Worm (Caenorhabditis elegans) whole organism, L1 larva: ENCODE results near the gene skr-13.
A peak's percentile ranks its signal among the peaks of the same experiment; 100 is the strongest.
"Not testable (repeated sequence)": the region's sequence is repeated elsewhere in the genome, so short reads cannot be mapped to it uniquely, and the experiment has no call there.

ENCODE experiments used
- C34B4.2 ChIP-seq: sonication (generic microtip); optimal IDR thresholded peaks from 2 replicates; lab custom pipeline; 2017; ENCODE audit warnings: mild to moderate bottlenecking, missing genetic modification characterization, missing compliant biosample characterization
- F16B12.6 ChIP-seq: fragments of 150-350 bp; optimal IDR thresholded peaks from 2 replicates; lab custom pipeline; 2014; ENCODE audit warnings: missing biosample characterization, missing genetic modification characterization
- Y116A8C.19 ChIP-seq: sonication (generic microtip); optimal IDR thresholded peaks from 2 replicates; lab custom pipeline; 2016; ENCODE audit warnings: missing compliant biosample characterization, missing genetic modification characterization, borderline replicate concordance
- alr-1 ChIP-seq: fragments of 200-800 bp; sonication (Bioruptor generic); optimal IDR thresholded peaks from 2 replicates; lab custom pipeline; 2018; ENCODE audit warnings: borderline replicate concordance, mild to moderate bottlenecking, missing genetic modification characterization, missing compliant biosample characterization
- aly-2 ChIP-seq: fragments of 150-350 bp; optimal IDR thresholded peaks from 2 replicates; lab custom pipeline; 2014; ENCODE audit warnings: missing biosample characterization, missing genetic modification characterization
- blmp-1 ChIP-seq: fragments of 150-350 bp; optimal IDR thresholded peaks from 2 replicates; lab custom pipeline; 2014; ENCODE audit warnings: missing biosample characterization, missing genetic modification characterization
- ceh-63 ChIP-seq: fragments of 200-800 bp; sonication (Bioruptor generic); optimal IDR thresholded peaks from 2 replicates; lab custom pipeline; 2018; ENCODE audit warnings: mild to moderate bottlenecking, missing genetic modification characterization, missing compliant biosample characterization
- ces-1 ChIP-seq: fragments of 150-350 bp; optimal IDR thresholded peaks from 2 replicates; lab custom pipeline; 2014; ENCODE audit warnings: missing biosample characterization, missing genetic modification reagents, missing genetic modification characterization
- efl-1 ChIP-seq, 4 experiments: fragments of 150-350 bp; optimal IDR thresholded peaks in 3 of 4; peaks in 1 of 4; 1 replicate in 1 of 4; 2 replicates in 3 of 4; lab custom pipeline; 2014; ENCODE audit warnings: missing biosample characterization in 2 of 4, missing genetic modification characterization in 2 of 4, missing genetic modification reagents in 2 of 4
- elt-2 ChIP-seq: sonication (generic microtip); optimal IDR thresholded peaks from 2 replicates; lab custom pipeline; 2016; ENCODE audit warnings: missing genetic modification characterization, mild to moderate bottlenecking, inconsistent platforms, missing compliant biosample characterization, missing genetic modification reagents
- elt-3 ChIP-seq, 6 experiments: fragments of 150-350 bp in 1 of 6; sonication (generic microtip); optimal IDR thresholded peaks; 2 replicates each; lab custom pipeline; 2017 to 2018; ENCODE audit warnings: missing biosample characterization in 6 of 6, missing genetic modification characterization in 6 of 6, inconsistent platforms in 1 of 6
- ets-5 ChIP-seq: fragments of 200-800 bp; sonication (Bioruptor generic); IDR thresholded peaks from 2 replicates; pipeline ENCODE4 v1.3.6; 2022; ENCODE audit warnings: missing genetic modification characterization, missing compliant biosample characterization
- fkh-8 ChIP-seq: sonication (generic microtip); optimal IDR thresholded peaks from 2 replicates; lab custom pipeline; 2016; ENCODE audit warnings: mild to moderate bottlenecking, missing genetic modification characterization, missing compliant biosample characterization
- fos-1 ChIP-seq: fragments of 150-350 bp; optimal IDR thresholded peaks from 2 replicates; lab custom pipeline; 2014; ENCODE audit warnings: missing biosample characterization, missing genetic modification characterization
- irx-1 ChIP-seq: sonication (generic microtip); optimal IDR thresholded peaks from 2 replicates; lab custom pipeline; 2016; ENCODE audit warnings: missing genetic modification characterization, missing compliant biosample characterization
- isw-1 ChIP-seq: fragments of 200-800 bp; sonication (Bioruptor generic); IDR thresholded peaks from 2 replicates; pipeline ENCODE4 v1.3.6; 2022; ENCODE audit warnings: missing genetic modification characterization, missing compliant biosample characterization
- jun-1 ChIP-seq: fragments of 150-350 bp; optimal IDR thresholded peaks from 2 replicates; lab custom pipeline; 2014; ENCODE audit warnings: missing biosample characterization, missing genetic modification reagents, missing genetic modification characterization
- lin-14 ChIP-seq: fragments of 200-800 bp; sonication (Bioruptor generic); optimal IDR thresholded peaks from 2 replicates; lab custom pipeline; 2018; ENCODE audit warnings: mild to moderate bottlenecking, missing genetic modification characterization, moderate library complexity, missing compliant biosample characterization
- mdl-1 ChIP-seq, 2 experiments: fragments of 150-350 bp; optimal IDR thresholded peaks; 2 replicates each; lab custom pipeline; 2014 to 2017; ENCODE audit warnings: missing biosample characterization in 2 of 2, missing genetic modification characterization in 2 of 2, inconsistent platforms in 1 of 2
- nhr-11 ChIP-seq: fragments of 150-350 bp; optimal IDR thresholded peaks from 2 replicates; lab custom pipeline; 2014; ENCODE audit warnings: missing biosample characterization, missing genetic modification characterization
- nhr-28 ChIP-seq: fragments of 150-350 bp; optimal IDR thresholded peaks from 2 replicates; lab custom pipeline; 2014; ENCODE audit warnings: missing biosample characterization, missing genetic modification characterization
- nhr-71 ChIP-seq: sonication (generic microtip); optimal IDR thresholded peaks from 2 replicates; lab custom pipeline; 2016; ENCODE audit warnings: mild to moderate bottlenecking, missing genetic modification characterization, moderate library complexity, missing compliant biosample characterization
- nhr-90 ChIP-seq: sonication (generic microtip); optimal IDR thresholded peaks from 2 replicates; lab custom pipeline; 2016; ENCODE audit warnings: mild to moderate bottlenecking, missing genetic modification characterization, missing compliant biosample characterization; ENCODE audit not compliant: poor library complexity
- pag-3 ChIP-seq: sonication (generic microtip); optimal IDR thresholded peaks from 2 replicates; lab custom pipeline; 2017; ENCODE audit warnings: missing genetic modification characterization, mild to moderate bottlenecking, missing compliant biosample characterization, antibody characterized with exemption, borderline replicate concordance; ENCODE audit not compliant: insufficient read depth
- pqm-1 ChIP-seq: sonication (generic microtip); optimal IDR thresholded peaks from 3 replicates; lab custom pipeline; 2017; ENCODE audit warnings: missing biosample characterization, missing genetic modification characterization
- snu-23 ChIP-seq: sonication (generic microtip); optimal IDR thresholded peaks from 2 replicates; lab custom pipeline; 2016; ENCODE audit warnings: missing genetic modification characterization, missing compliant biosample characterization
- sptf-1 ChIP-seq: fragments of 150-350 bp; optimal IDR thresholded peaks from 2 replicates; lab custom pipeline; 2014; ENCODE audit warnings: missing biosample characterization, missing genetic modification characterization
- tbx-2 ChIP-seq: sonication (generic microtip); optimal IDR thresholded peaks from 2 replicates; lab custom pipeline; 2016; ENCODE audit warnings: missing genetic modification characterization, missing compliant biosample characterization
- tlp-1 ChIP-seq: fragments of 150-350 bp; optimal IDR thresholded peaks from 2 replicates; lab custom pipeline; 2014; ENCODE audit warnings: missing biosample characterization, missing genetic modification characterization
- unc-130 ChIP-seq: fragments of 150-350 bp; optimal IDR thresholded peaks from 2 replicates; lab custom pipeline; 2017; ENCODE audit warnings: missing biosample characterization, missing genetic modification characterization, inconsistent platforms
- vab-15 ChIP-seq: sonication (generic microtip); optimal IDR thresholded peaks from 2 replicates; lab custom pipeline; 2017; ENCODE audit warnings: missing genotype, mild to moderate bottlenecking, missing genetic modification characterization, missing compliant biosample characterization
- zip-4 ChIP-seq: fragments of 200-800 bp; sonication (Bioruptor generic); optimal IDR thresholded peaks from 2 replicates; lab custom pipeline; 2018; ENCODE audit warnings: mild to moderate bottlenecking, missing genetic modification characterization, moderate library complexity, missing compliant biosample characterization
- ztf-11 ChIP-seq, 2 experiments: sonication (generic microtip); optimal IDR thresholded peaks; 2 replicates each; lab custom pipeline; 2016 to 2017; ENCODE audit warnings: missing genetic modification characterization in 2 of 2, missing biosample characterization in 1 of 2, missing compliant biosample characterization in 1 of 2

Gene skr-13

DNA sequence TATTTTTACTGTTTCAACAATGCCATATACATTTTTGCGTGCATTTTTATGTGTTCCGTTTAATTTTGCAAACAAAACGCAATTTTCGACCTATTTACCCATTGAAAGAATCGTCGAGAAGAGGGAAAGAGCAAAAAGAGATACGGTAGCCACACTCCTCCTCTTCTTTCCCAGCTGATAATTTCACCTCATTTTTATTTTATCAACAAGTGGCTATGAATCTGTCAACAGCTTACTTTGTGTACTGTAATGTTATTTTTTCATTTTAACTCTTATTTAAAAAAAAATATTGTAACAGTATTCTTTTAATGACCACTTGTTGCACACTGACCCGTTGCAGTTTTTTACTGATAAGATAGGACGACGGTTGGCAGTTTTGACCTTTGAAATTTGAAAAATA, 12.6 kb upstream of the skr-13 start:
- TF ChIP-seq efl-1 (optimal IDR thresholded peaks at IDR 0.05; lab: Kevin White, UChicago), result no peak
- peak in 1 of 2 experiments; percentile 68 for TF ChIP-seq efl-1 (GFP tag; optimal IDR thresholded peaks at IDR 0.05 in 1 of 2; lab: Kevin White, UChicago)
- TF ChIP-seq Y116A8C.19 (tag; lab: Kevin White, UChicago), result no peak

- TF ChIP-seq elt-2 (tag; lab: Kevin White, UChicago) (peak; percentile 94), nhr-11 (tag; lab: Kevin White, UChicago) (no peak), isw-1 (GFP tag; lab: Robert Waterston, UW) (no peak), C34B4.2 (tag; lab: Kevin White, UChicago) (no peak), zip-4 (GFP tag; lab: Kevin White, UChicago) (no peak), irx-1 (no peak), jun-1 (tag; lab: Kevin White, UChicago) (peak; percentile 0), fkh-8 (tag; lab: Kevin White, UChicago) (no peak), ztf-11 (tag; optimal IDR thresholded peaks at IDR 0.05; lab: Kevin White, UChicago) (no peak), unc-130 (tag; lab: Kevin White, UChicago) (no peak), nhr-90 (peak; percentile 35), F16B12.6 (tag; lab: Kevin White, UChicago) (no peak), fos-1 (tag; lab: Kevin White, UChicago) (no peak)
Measured at ce11 chrIV:17174087-17174486, 11.7 kb upstream of the skr-13 start.

DNA sequence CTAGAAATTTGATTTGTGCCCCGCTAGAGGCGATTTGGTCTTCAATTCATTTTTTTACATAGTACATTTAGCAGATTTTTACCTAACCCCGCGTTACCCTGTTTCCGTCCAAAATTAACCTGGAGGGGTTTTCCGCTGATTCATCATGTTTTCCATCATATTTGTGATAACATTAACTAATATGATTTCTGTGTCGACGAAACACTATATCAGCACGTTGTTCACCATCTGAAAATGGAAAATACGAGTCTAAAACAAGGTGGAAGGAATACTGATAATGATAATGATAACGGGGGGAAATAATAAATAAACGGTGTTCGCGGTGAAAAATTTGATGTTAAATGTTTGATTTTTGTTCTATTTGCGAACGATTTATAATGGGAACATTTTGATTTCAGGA, 9.3 kb upstream of the skr-13 start:
- TF ChIP-seq alr-1 (tag; lab: Kevin White, UChicago) (no peak), nhr-71 (tag; lab: Kevin White, UChicago) (no peak), ets-5 (GFP tag; lab: Robert Waterston, UW) (no peak), pqm-1 (peak; percentile 83), vab-15 (no peak), tlp-1 (peak; percentile 9), ceh-63 (GFP tag; lab: Kevin White, UChicago) (no peak), snu-23 (GFP tag; lab: Kevin White, UChicago) (no peak), elt-2 (tag; lab: Kevin White, UChicago) (peak; percentile 87), sptf-1 (tag; lab: Kevin White, UChicago) (no peak), lin-14 (GFP tag; lab: Kevin White, UChicago) (peak; percentile 42)
- TF ChIP-seq, all 84 proteins: peak for 4

DNA sequence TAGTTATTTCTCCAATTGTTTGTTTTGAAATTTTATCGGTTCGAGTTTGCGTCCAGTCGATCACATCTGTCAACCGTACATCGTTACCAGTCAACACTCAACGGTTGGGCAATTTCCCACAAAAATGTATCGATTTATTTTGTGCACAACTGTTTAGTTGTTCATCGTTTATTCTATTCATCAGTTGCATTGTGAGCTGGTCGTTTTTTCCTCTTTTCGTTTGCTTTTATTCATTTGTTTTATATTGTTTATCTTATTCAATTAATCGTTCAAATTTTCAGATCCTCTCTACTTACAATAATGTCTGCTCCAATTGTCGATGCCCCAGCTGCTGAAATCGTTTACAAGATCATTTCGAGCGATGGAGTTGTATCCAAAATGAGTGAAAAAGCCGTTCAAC, 4.6 kb upstream of the skr-13 start, which contains the start of gene skr-12:
Gene skr-12 (plus strand): TSS at position 301 of the 400 bp plus-strand sequence.
- TF ChIP-seq blmp-1 (tag; lab: Kevin White, UChicago) (no peak), efl-1 (optimal IDR thresholded peaks at IDR 0.05; lab: Kevin White, UChicago) (no peak), efl-1 (GFP tag; optimal IDR thresholded peaks at IDR 0.05 in 1 of 2; lab: Kevin White, UChicago) (no peak), ces-1 (GFP tag; lab: Kevin White, UChicago) (no peak), aly-2 (tag; lab: Kevin White, UChicago) (no peak), irx-1 (no peak), pag-3 (tag; lab: Kevin White, UChicago) (no peak), mdl-1 (tag; optimal IDR thresholded peaks at IDR 0.05; lab: Kevin White, UChicago) (no peak), nhr-71 (tag; lab: Kevin White, UChicago) (no peak), tbx-2 (tag; lab: Kevin White, UChicago) (no peak)

ce11 chrIV:17165734-17166133, 3.3 kb upstream of the skr-13 start, which contains the start of gene skr-8:
Gene skr-8 (minus strand): TSS chrIV:17165834.
- not testable (repeated sequence) for TF ChIP-seq nhr-28; elt-3 (tag; optimal IDR thresholded peaks at IDR 0.05; lab: Kevin White, UChicago); elt-2 (tag; lab: Kevin White, UChicago)
